Fruit fly (Drosophila melanogaster): Measurements from ENCODE around the gene CCT2.

The CCT2 gene

DNA sequence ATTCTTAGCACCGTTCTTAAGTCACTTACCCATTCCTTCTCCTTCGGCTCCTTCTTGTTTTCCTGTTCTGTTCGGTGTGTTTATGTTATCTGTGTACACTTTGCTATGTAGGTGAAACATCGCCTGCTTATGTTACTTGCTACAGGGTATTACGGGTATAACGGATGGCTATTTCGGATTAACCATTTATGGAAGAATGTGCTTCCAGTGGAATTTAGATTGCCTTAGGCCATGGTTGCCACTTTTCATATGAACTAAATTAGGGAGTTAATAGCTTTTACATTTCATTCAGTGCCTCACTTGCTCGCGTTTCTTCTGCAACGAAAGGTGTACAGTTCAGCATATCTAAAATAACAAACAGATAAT is 40.9 kb upstream of the CCT2 start (continued):
- TF ChIP-seq CG14441 (GFP tag; IDR thresholded peaks at IDR 0.05) (no peak), pnt (GFP tag; optimal IDR thresholded peaks at IDR 0.05) (no peak), CG11085 (GFP tag; IDR thresholded peaks at IDR 0.05) (no peak), HmgZ (tag; optimal IDR thresholded peaks at IDR 0.05) (no peak), CG16815 (GFP tag; optimal IDR thresholded peaks at IDR 0.05) (peak; percentile 19), CG4820 (GFP tag; optimal IDR thresholded peaks at IDR 0.05) (no peak), CG7839 (tag; optimal IDR thresholded peaks at IDR 0.05) (peak; percentile 13), CG12744 (GFP tag; optimal IDR thresholded peaks at IDR 0.05) (no peak), sisA (GFP tag; IDR thresholded peaks at IDR 0.05) (no peak; the same call in 1 of the 2 replicates), Stat92E (GFP tag; optimal IDR thresholded peaks at IDR 0.05) (no peak), croc (GFP tag; conservative IDR thresholded peaks at IDR 0.05) (no peak), CG4730 (GFP tag; IDR thresholded peaks at IDR 0.05) (no peak), Xbp1 (GFP tag; optimal IDR thresholded peaks at IDR 0.05) (peak; percentile 37), tap (tag; optimal IDR thresholded peaks at IDR 0.05) (no peak), Rx (GFP tag; IDR thresholded peaks at IDR 0.05) (no peak), CG17802 (tag; optimal IDR thresholded peaks at IDR 0.05) (no peak), CG4328 (GFP tag; optimal IDR thresholded peaks at IDR 0.05) (no peak), gro (GFP tag; optimal IDR thresholded peaks at IDR 0.05) (no peak), Nf-YA (GFP tag; IDR thresholded peaks at IDR 0.05) (no peak), HLH3B (GFP tag; IDR thresholded peaks at IDR 0.05) (no peak), CG11695 (GFP tag; IDR thresholded peaks at IDR 0.05) (no peak), Atf-2 (GFP tag; optimal IDR thresholded peaks at IDR 0.05) (no peak), nau (GFP tag; optimal IDR thresholded peaks at IDR 0.05) (no peak), CG6765 (GFP tag; optimal IDR thresholded peaks at IDR 0.05) (no peak), Awh (GFP tag; IDR thresholded peaks at IDR 0.05) (peak; percentile 48; the same call in 1 of the 2 replicates), dm (GFP tag; optimal IDR thresholded peaks at IDR 0.05) (no peak), CG7963 (GFP tag; IDR thresholded peaks at IDR 0.05; ENCODE audit: partially characterized antibody) (no peak), gsb-n (tag; optimal IDR thresholded peaks at IDR 0.05) (no peak), ham (GFP tag; IDR thresholded peaks at IDR 0.05) (no peak), CG12942 (GFP tag; optimal IDR thresholded peaks at IDR 0.05) (no peak), tll (GFP tag; optimal IDR thresholded peaks at IDR 0.05) (no peak), CG10321 (GFP tag; IDR thresholded peaks at IDR 0.05) (no peak), vvl (GFP tag; IDR thresholded peaks at IDR 0.05) (no peak), CG2129 (GFP tag; IDR thresholded peaks at IDR 0.05; ENCODE audit: partially characterized antibody) (no peak), sens (GFP tag) (peak; percentile 86), nerfin-1 (tag; optimal IDR thresholded peaks at IDR 0.05) (no peak), CG3726 (GFP tag; IDR thresholded peaks at IDR 0.05) (no peak), CG3995 (GFP tag; optimal IDR thresholded peaks at IDR 0.05) (no peak), bab2 (GFP tag; optimal IDR thresholded peaks at IDR 0.05) (no peak), CG9817 (tag; optimal IDR thresholded peaks at IDR 0.05) (no peak), Atf3 (GFP tag; optimal IDR thresholded peaks at IDR 0.05) (no peak), Lhr (GFP tag; optimal IDR thresholded peaks at IDR 0.05) (no peak), CG7271 (tag; optimal IDR thresholded peaks at IDR 0.05) (no peak), fd96Cb (tag; optimal IDR thresholded peaks at IDR 0.05) (peak; percentile 34), dimm (GFP tag; IDR thresholded peaks at IDR 0.05) (no peak), Optix (GFP tag; IDR thresholded peaks at IDR 0.05) (no peak), CG2116 (GFP tag; optimal IDR thresholded peaks at IDR 0.05) (no peak), cwo (GFP tag; optimal IDR thresholded peaks at IDR 0.05) (no peak), nom (GFP tag; optimal IDR thresholded peaks at IDR 0.05) (no peak), dysf (GFP tag; IDR thresholded peaks at IDR 0.05) (no peak), lbe (GFP tag; optimal IDR thresholded peaks at IDR 0.05) (no peak), kay (GFP tag; optimal IDR thresholded peaks at IDR 0.05) (no peak)
